Fruit fly (Drosophila melanogaster) whole organism, embryonic: Measurements from ENCODE around the gene CG13248.

Experiments
- Blimp-1 ChIP-seq: fragments of 200-800 bp; sonication (Bioruptor generic); optimal IDR thresholded peaks from 3 replicates; lab custom pipeline; 2018; ENCODE audit warnings: missing biosample characterization, missing genetic modification characterization, mild to moderate bottlenecking, moderate library complexity, missing genetic modification reagents
- CG10543 ChIP-seq: fragments of 200-800 bp; sonication (Bioruptor generic); optimal IDR thresholded peaks from 3 replicates; lab custom pipeline; 2017; ENCODE audit warnings: missing biosample characterization, mild to moderate bottlenecking, missing genetic modification characterization, moderate library complexity
- CG11093 ChIP-seq: fragments of 200-800 bp; sonication (Bioruptor generic); IDR thresholded peaks from 3 replicates; pipeline ENCODE4 v1.3.6; 2022; ENCODE audit warnings: missing biosample characterization, missing genetic modification characterization
- CG12155 ChIP-seq: fragments of 200-800 bp; sonication (Bioruptor generic); optimal IDR thresholded peaks from 3 replicates; lab custom pipeline; 2016; ENCODE audit warnings: missing biosample characterization, missing genetic modification characterization
- CG13424 ChIP-seq: fragments of 200-800 bp; sonication (Bioruptor generic); optimal IDR thresholded peaks from 2 replicates; lab custom pipeline; 2019; ENCODE audit warnings: missing biosample characterization, mild to moderate bottlenecking, missing genetic modification characterization, moderate library complexity
- CG14441 ChIP-seq: fragments of 200-800 bp; sonication (Bioruptor generic); IDR thresholded peaks from 2 replicates; pipeline ENCODE4 v1.3.6; 2022; ENCODE audit warnings: missing biosample characterization, missing genetic modification characterization
- CG1603 ChIP-seq: fragments of 200-800 bp; sonication (Bioruptor generic); optimal IDR thresholded peaks from 2 replicates; lab custom pipeline; 2019; ENCODE audit warnings: missing biosample characterization, mild to moderate bottlenecking, missing genetic modification characterization, moderate library complexity
- CG17385 ChIP-seq: fragments of 200-800 bp; sonication (Bioruptor generic); optimal IDR thresholded peaks from 3 replicates; lab custom pipeline; 2018; ENCODE audit warnings: missing biosample characterization, mild to moderate bottlenecking, missing genetic modification characterization
- CG17829 ChIP-seq: fragments of 200-800 bp; optimal IDR thresholded peaks from 2 replicates; lab custom pipeline; 2019; ENCODE audit warnings: missing biosample characterization, mild to moderate bottlenecking, missing genetic modification characterization, moderate library complexity
- CG18011 ChIP-seq: fragments of 200-800 bp; sonication (Bioruptor generic); optimal IDR thresholded peaks from 2 replicates; lab custom pipeline; 2017; ENCODE audit warnings: missing biosample characterization, missing genetic modification characterization, mild to moderate bottlenecking, moderate library complexity, missing genotype
- CG18619 ChIP-seq: fragments of 200-800 bp; sonication (Bioruptor generic); optimal IDR thresholded peaks from 3 replicates; lab custom pipeline; 2017; ENCODE audit warnings: missing biosample characterization, mild to moderate bottlenecking, missing genetic modification characterization
- CG32772 ChIP-seq: fragments of 200-800 bp; sonication (Bioruptor generic); IDR thresholded peaks from 2 replicates; pipeline ENCODE4 v1.3.6; 2022; ENCODE audit warnings: missing biosample characterization, missing genetic modification characterization
- CG3995 ChIP-seq: fragments of 200-800 bp; sonication (Bioruptor generic); optimal IDR thresholded peaks from 3 replicates; lab custom pipeline; 2016; ENCODE audit warnings: missing biosample characterization, missing genetic modification characterization
- CG4282 ChIP-seq: fragments of 200-800 bp; sonication (Bioruptor generic); optimal IDR thresholded peaks from 2 replicates; lab custom pipeline; 2016; ENCODE audit warnings: missing biosample characterization, missing genetic modification characterization
- CG4617 ChIP-seq: fragments of 200-800 bp; sonication (Bioruptor generic); optimal IDR thresholded peaks from 3 replicates; lab custom pipeline; 2016; ENCODE audit warnings: missing biosample characterization, missing genetic modification characterization, borderline replicate concordance
- CG4707 ChIP-seq: fragments of 200-800 bp; sonication (Bioruptor generic); optimal IDR thresholded peaks from 2 replicates; lab custom pipeline; 2018; ENCODE audit warnings: missing biosample characterization, mild to moderate bottlenecking, missing genetic modification characterization, moderate library complexity
- CG7786 ChIP-seq: fragments of 200-800 bp; sonication (Bioruptor generic); optimal IDR thresholded peaks from 2 replicates; lab custom pipeline; 2016; ENCODE audit warnings: missing biosample characterization, missing genetic modification characterization
- CG8290 ChIP-seq, 3 experiments: fragments of 200-800 bp; sonication (Bioruptor generic); optimal IDR thresholded peaks; 2 replicates each; lab custom pipeline; 2016 to 2019; ENCODE audit warnings: missing biosample characterization in 3 of 3, missing genetic modification characterization in 3 of 3, mild to moderate bottlenecking in 2 of 3, moderate library complexity in 1 of 3
- CkIIα-i1 ChIP-seq: fragments of 200-800 bp; sonication (Bioruptor generic); IDR thresholded peaks from 2 replicates; pipeline ENCODE4 v1.3.6; 2022; ENCODE audit warnings: missing biosample characterization, missing genetic modification characterization
- Drgx ChIP-seq: fragments of 200-800 bp; sonication (Bioruptor generic); IDR thresholded peaks from 2 replicates; pipeline ENCODE4 v1.3.6; 2022; ENCODE audit warnings: missing biosample characterization, missing genetic modification characterization
- Fer2 ChIP-seq: fragments of 200-800 bp; sonication (Bioruptor generic); optimal IDR thresholded peaks from 2 replicates; lab custom pipeline; 2018; ENCODE audit warnings: missing biosample characterization, mild to moderate bottlenecking, missing genetic modification characterization, moderate library complexity
- Gsc ChIP-seq: fragments of 200-800 bp; sonication (Bioruptor generic); IDR thresholded peaks from 2 replicates; pipeline ENCODE4 v1.3.6; 2022; ENCODE audit warnings: missing biosample characterization, missing genetic modification characterization
- HHEX ChIP-seq: fragments of 200-800 bp; sonication (Bioruptor generic); optimal IDR thresholded peaks from 3 replicates; lab custom pipeline; 2017; ENCODE audit warnings: missing biosample characterization, mild to moderate bottlenecking, missing genetic modification characterization, missing genetic modification reagents
- HmgZ ChIP-seq: fragments of 200-800 bp; sonication (Bioruptor generic); optimal IDR thresholded peaks from 2 replicates; lab custom pipeline; 2018; ENCODE audit warnings: missing biosample characterization, mild to moderate bottlenecking, missing genetic modification characterization
- MBD-R2 ChIP-seq: fragments of 200-800 bp; sonication (Bioruptor generic); IDR thresholded peaks from 2 replicates; pipeline ENCODE4 v1.3.6; 2022; ENCODE audit warnings: missing biosample characterization, missing genetic modification characterization
- Nf-YB ChIP-seq: fragments of 200-800 bp; sonication (Bioruptor generic); optimal IDR thresholded peaks from 3 replicates; lab custom pipeline; 2019; ENCODE audit warnings: missing biosample characterization, mild to moderate bottlenecking, missing genetic modification characterization, moderate library complexity
- PHDP ChIP-seq: fragments of 200-800 bp; sonication (Bioruptor generic); optimal IDR thresholded peaks from 3 replicates; lab custom pipeline; 2018; ENCODE audit warnings: missing biosample characterization, mild to moderate bottlenecking, missing genetic modification characterization, moderate library complexity
- Rfx ChIP-seq: fragments of 200-800 bp; sonication (Bioruptor generic); IDR thresholded peaks from 2 replicates; pipeline ENCODE4 v1.3.6; 2022; ENCODE audit warnings: missing biosample characterization, missing genetic modification characterization
- Sox100B ChIP-seq: fragments of 200-800 bp; sonication (Bioruptor generic); optimal IDR thresholded peaks from 3 replicates; lab custom pipeline; 2018; ENCODE audit warnings: missing biosample characterization, mild to moderate bottlenecking, missing genetic modification characterization
- Stat92E ChIP-seq, 3 experiments: fragments of >200 bp in 2 of 3; fragments of 200-800 bp in 1 of 3; sonication (Bioruptor generic) in 1 of 3; optimal IDR thresholded peaks; 2 replicates each; lab custom pipeline; 2017 to 2019; ENCODE audit warnings: missing biosample characterization in 3 of 3, missing genetic modification characterization in 3 of 3, mild to moderate bottlenecking in 1 of 3, moderate library complexity in 1 of 3
- cad ChIP-seq: fragments of >200 bp; optimal IDR thresholded peaks from 2 replicates; lab custom pipeline; 2017; ENCODE audit warnings: missing biosample characterization, missing genetic modification characterization
- caup ChIP-seq: fragments of 200-800 bp; sonication (Bioruptor generic); optimal IDR thresholded peaks from 3 replicates; lab custom pipeline; 2017; ENCODE audit warnings: missing biosample characterization, mild to moderate bottlenecking, missing genetic modification characterization, moderate library complexity; ENCODE audit not compliant: severe bottlenecking
- dmrt99B ChIP-seq: fragments of 200-800 bp; sonication (Bioruptor generic); optimal IDR thresholded peaks from 2 replicates; lab custom pipeline; 2018; ENCODE audit warnings: missing biosample characterization, mild to moderate bottlenecking, missing genetic modification characterization, moderate library complexity
- fd102C ChIP-seq: fragments of 200-800 bp; sonication (Bioruptor generic); optimal IDR thresholded peaks from 2 replicates; lab custom pipeline; 2018; ENCODE audit warnings: missing biosample characterization, mild to moderate bottlenecking, missing genetic modification characterization, moderate library complexity
- her ChIP-seq: fragments of 200-800 bp; sonication (Bioruptor generic); optimal IDR thresholded peaks from 2 replicates; lab custom pipeline; 2016; ENCODE audit warnings: missing biosample characterization, missing genetic modification characterization
- hth ChIP-seq: fragments of >200 bp; optimal IDR thresholded peaks from 2 replicates; lab custom pipeline; 2017; ENCODE audit warnings: inconsistent platforms
- lab ChIP-seq: fragments of 200-800 bp; sonication (Bioruptor generic); optimal IDR thresholded peaks from 3 replicates; lab custom pipeline; 2017; ENCODE audit warnings: missing biosample characterization, missing genetic modification characterization, mild to moderate bottlenecking, moderate library complexity, missing genetic modification reagents
- org-1 ChIP-seq: fragments of 200-800 bp; sonication (Bioruptor generic); optimal IDR thresholded peaks from 2 replicates; lab custom pipeline; 2017; ENCODE audit warnings: missing biosample characterization, missing genetic modification characterization
- otp ChIP-seq: fragments of 200-800 bp; sonication (Bioruptor generic); IDR thresholded peaks from 3 replicates; pipeline ENCODE4, ENCODE4 v1.3.6; 2022; ENCODE audit warnings: missing biosample characterization, missing genetic modification characterization
- pfk ChIP-seq: fragments of 200-800 bp; sonication (Bioruptor generic); optimal IDR thresholded peaks from 2 replicates; lab custom pipeline; 2018; ENCODE audit warnings: missing biosample characterization, mild to moderate bottlenecking, missing genetic modification characterization, moderate library complexity
- pnt ChIP-seq: fragments of 200-800 bp; sonication (Bioruptor generic); optimal IDR thresholded peaks from 3 replicates; lab custom pipeline; 2016; ENCODE audit warnings: missing biosample characterization, missing genetic modification characterization
- sc ChIP-seq, 3 experiments: fragments of >200 bp in 2 of 3; fragments of 200-800 bp in 1 of 3; sonication (Bioruptor generic) in 1 of 3; optimal IDR thresholded peaks; 2 replicates in 2 of 3; 3 replicates in 1 of 3; lab custom pipeline; 2017; ENCODE audit warnings: mild to moderate bottlenecking in 1 of 3, missing biosample characterization in 1 of 3, missing genetic modification characterization in 1 of 3, missing genetic modification reagents in 1 of 3
- seq ChIP-seq: fragments of 200-800 bp; sonication (Bioruptor generic); IDR thresholded peaks from 2 replicates; pipeline ENCODE4 v1.3.6; 2022; ENCODE audit warnings: missing biosample characterization, missing genetic modification characterization
- sim ChIP-seq: fragments of 200-800 bp; sonication (Bioruptor generic); IDR thresholded peaks from 2 replicates; pipeline ENCODE4 v1.3.6; 2022; ENCODE audit warnings: missing biosample characterization, missing genetic modification characterization
- slbo ChIP-seq: fragments of 200-800 bp; sonication (Bioruptor generic); IDR thresholded peaks from 2 replicates; pipeline ENCODE4 v1.3.6; 2022; ENCODE audit warnings: missing biosample characterization, missing genetic modification characterization
- sna ChIP-seq: fragments of 200-800 bp; sonication (Bioruptor generic); IDR thresholded peaks from 2 replicates; pipeline ENCODE4 v1.3.6; 2022; ENCODE audit warnings: missing biosample characterization, missing genetic modification characterization; ENCODE audit not compliant: partially characterized antibody
- tap ChIP-seq: fragments of 200-800 bp; optimal IDR thresholded peaks from 3 replicates; lab custom pipeline; 2019; ENCODE audit warnings: missing biosample characterization, mild to moderate bottlenecking, missing genetic modification characterization, moderate library complexity
- twi ChIP-seq: fragments of 200-800 bp; optimal IDR thresholded peaks from 2 replicates; lab custom pipeline; 2019; ENCODE audit warnings: missing biosample characterization, mild to moderate bottlenecking, missing genetic modification characterization, moderate library complexity
- unpg ChIP-seq: fragments of 200-800 bp; sonication (Bioruptor generic); optimal IDR thresholded peaks from 3 replicates; lab custom pipeline; 2018; ENCODE audit warnings: missing biosample characterization, mild to moderate bottlenecking, missing genetic modification characterization, moderate library complexity

Gene CG13248

dm6 chr3L:20447957-20448356, 37.6 kb upstream of the CG13248 start (continued):
- peak; percentile 28 for TF ChIP-seq Fer2 (tag; lab: Kevin White, UChicago)
- TF ChIP-seq unpg (GFP tag; lab: Kevin White, UChicago), result peak; percentile 54
- no peak for TF ChIP-seq CG4282 (GFP tag; lab: Kevin White, UChicago)
- peak; percentile 84 for TF ChIP-seq lab (GFP tag; lab: Kevin White, UChicago)
- no peak for TF ChIP-seq CG17829 (tag; lab: Kevin White, UChicago)
- peak; percentile 7 for TF ChIP-seq CG4707 (GFP tag; lab: Kevin White, UChicago)
- TF ChIP-seq pfk, result no peak
- peak; percentile 25; the same call in 1 of the 2 replicates for TF ChIP-seq Rfx
- no peak for TF ChIP-seq CG7786 (GFP tag; lab: Kevin White, UChicago)
- TF ChIP-seq otp, result 0 out of 3 replicates have a peak, but pooled peaks have one; percentile 8
- peak; percentile 54 for TF ChIP-seq Sox100B
- TF ChIP-seq CG4617 (GFP tag; lab: Kevin White, UChicago), result no peak
- TF ChIP-seq slbo (GFP tag; lab: Robert Waterston, UW), result no peak
- no peak for TF ChIP-seq CG12155 (GFP tag; lab: Kevin White, UChicago)
- peak; percentile 48 for TF ChIP-seq fd102C (GFP tag; lab: Kevin White, UChicago)
- TF ChIP-seq CG18011 (GFP tag; lab: Kevin White, UChicago), result no peak
- peak; percentile 71 for TF ChIP-seq caup
- no peak for TF ChIP-seq CG3995 (GFP tag; lab: Kevin White, UChicago)
- TF ChIP-seq CkIIα-i1 (GFP tag; lab: Robert Waterston, UW), result no peak
- TF ChIP-seq CG10543, result peak; percentile 49
- TF ChIP-seq CG1603 (tag; lab: Kevin White, UChicago), result peak; percentile 2
- TF ChIP-seq Drgx (GFP tag; lab: Robert Waterston, UW), result no peak
- TF ChIP-seq hth (lab: Kevin White, UChicago), result no peak
- no peak for TF ChIP-seq CG32772
- peak; percentile 69 for TF ChIP-seq PHDP (tag; lab: Kevin White, UChicago)
- no peak for TF ChIP-seq sna (GFP tag; lab: Robert Waterston, UW)
- peak; percentile 52 for TF ChIP-seq HHEX
- TF ChIP-seq CG13424 (tag; lab: Kevin White, UChicago), result peak; percentile 27
- no peak for TF ChIP-seq Gsc (GFP tag; lab: Robert Waterston, UW)
- TF ChIP-seq tap (tag; lab: Kevin White, UChicago), result peak; percentile 42
- TF ChIP-seq HmgZ (tag; lab: Kevin White, UChicago), result no peak
- TF ChIP-seq CG18619 (GFP tag; lab: Kevin White, UChicago), result peak; percentile 19
- TF ChIP-seq CG8290 (GFP tag; optimal IDR thresholded peaks at IDR 0.05; lab: Kevin White, UChicago), result no peak
- TF ChIP-seq CG8290 (tag; optimal IDR thresholded peaks at IDR 0.05; lab: Kevin White, UChicago), result peak in 1 of 2 experiments; percentile 72
- TF ChIP-seq Stat92E (GFP tag; optimal IDR thresholded peaks at IDR 0.05; lab: Kevin White, UChicago), result peak in 1 of 3 experiments; percentile 38
- TF ChIP-seq MBD-R2, result no peak
- no peak for TF ChIP-seq Nf-YB (GFP tag; lab: Kevin White, UChicago)
- no peak for TF ChIP-seq CG11093
- TF ChIP-seq pnt (GFP tag; lab: Kevin White, UChicago), result no peak
- TF ChIP-seq Blimp-1 (GFP tag; lab: Kevin White, UChicago), result peak; percentile 7
- 0 out of 2 replicates have a peak, but pooled peaks have one; percentile 23 for TF ChIP-seq seq
- TF ChIP-seq her, result no peak
- TF ChIP-seq CG14441 (GFP tag; lab: Robert Waterston, UW), result no peak
- no peak for TF ChIP-seq dmrt99B (tag; lab: Kevin White, UChicago)
- no peak for TF ChIP-seq cad
- TF ChIP-seq sim (GFP tag; lab: Robert Waterston, UW), result no peak
- TF ChIP-seq twi (tag; lab: Kevin White, UChicago), result no peak
- TF ChIP-seq org-1 (GFP tag; lab: Kevin White, UChicago), result no peak
- no peak for TF ChIP-seq sc (optimal IDR thresholded peaks at IDR 0.05; lab: Kevin White, UChicago)
- no peak for TF ChIP-seq sc (GFP tag; optimal IDR thresholded peaks at IDR 0.05; lab: Kevin White, UChicago)
- peak; percentile 38 for TF ChIP-seq CG17385 (GFP tag; lab: Kevin White, UChicago)
